Fruit fly (Drosophila melanogaster): ENCODE measurements around the gene Mob2.
A peak's percentile ranks its signal among the peaks of the same experiment; 100 is the strongest.

Mob2 gene

DNA sequence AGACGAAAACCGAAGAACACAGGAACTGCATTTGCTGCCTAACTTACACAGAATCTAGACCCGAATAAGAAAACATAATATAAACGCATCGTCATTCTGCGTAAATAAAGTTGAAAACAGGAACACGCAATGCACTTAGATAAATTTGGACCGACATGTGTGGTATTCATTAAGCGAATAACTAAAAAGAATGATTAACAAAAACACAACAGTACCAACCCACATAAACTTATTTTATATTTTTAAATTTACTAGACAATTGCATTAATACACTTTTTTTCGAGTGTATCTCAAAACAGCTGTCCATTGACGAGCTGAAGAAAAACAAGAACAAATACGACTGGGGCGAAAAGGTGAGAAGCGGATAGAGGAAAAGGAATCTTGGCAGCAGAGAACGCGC is 7.7 kb downstream of the Mob2 start:
- TF ChIP-seq Abd-B (GFP tag; optimal IDR thresholded peaks at IDR 0.05): no peak
- TF ChIP-seq sage (GFP tag; optimal IDR thresholded peaks at IDR 0.05): peak; percentile 54
- no peak for TF ChIP-seq CG32264 (GFP tag; optimal IDR thresholded peaks at IDR 0.05)
- TF ChIP-seq pan (optimal IDR thresholded peaks at IDR 0.05): no peak
- no peak for TF ChIP-seq dmrt93B (GFP tag; optimal IDR thresholded peaks at IDR 0.05)
- TF ChIP-seq Sp1 (GFP tag; optimal IDR thresholded peaks at IDR 0.05): peak; percentile 38
- TF ChIP-seq jim (GFP tag; optimal IDR thresholded peaks at IDR 0.05): no peak
- TF ChIP-seq Vsx2 (GFP tag; optimal IDR thresholded peaks at IDR 0.05; ENCODE audit: partially characterized antibody): no peak
- no peak for TF ChIP-seq CG9705 (GFP tag; optimal IDR thresholded peaks at IDR 0.05)
- no peak for TF ChIP-seq Rel (GFP tag; optimal IDR thresholded peaks at IDR 0.05)
- no peak for TF ChIP-seq Rel (tag; optimal IDR thresholded peaks at IDR 0.05)
- TF ChIP-seq lola (GFP tag; optimal IDR thresholded peaks at IDR 0.05): no peak
- no peak for TF ChIP-seq Hr83 (GFP tag; optimal IDR thresholded peaks at IDR 0.05; ENCODE audit: poor library complexity, severe bottlenecking)
- TF ChIP-seq dl (GFP tag; optimal IDR thresholded peaks at IDR 0.05; ENCODE audit: insufficient read depth in 1 of 2, partially characterized antibody in 2 of 2): no peak
- peak; percentile 72 for TF ChIP-seq sv (GFP tag; optimal IDR thresholded peaks at IDR 0.05)
- peak; percentile 45 for TF ChIP-seq br (GFP tag; optimal IDR thresholded peaks at IDR 0.05)
- no peak for TF ChIP-seq GATAd (GFP tag; optimal IDR thresholded peaks at IDR 0.05)
- no peak for TF ChIP-seq tai (GFP tag; optimal IDR thresholded peaks at IDR 0.05)
- TF ChIP-seq rgr (GFP tag; optimal IDR thresholded peaks at IDR 0.05): peak; percentile 44
- peak in 1 of 2 experiments; percentile 60 for TF ChIP-seq foxo (GFP tag; optimal IDR thresholded peaks at IDR 0.05)
- TF ChIP-seq fru (GFP tag; optimal IDR thresholded peaks at IDR 0.05): peak; percentile 47
- TF ChIP-seq Dfd (GFP tag; optimal IDR thresholded peaks at IDR 0.05): no peak
- TF ChIP-seq woc (GFP tag; optimal IDR thresholded peaks at IDR 0.05): no peak
- TF ChIP-seq usp (GFP tag; optimal IDR thresholded peaks at IDR 0.05): no peak
- TF ChIP-seq OdsH (GFP tag; optimal IDR thresholded peaks at IDR 0.05): peak; percentile 55
- peak; percentile 60 for TF ChIP-seq psq (GFP tag; optimal IDR thresholded peaks at IDR 0.05)
- TF ChIP-seq Jra (GFP tag; optimal IDR thresholded peaks at IDR 0.05): no peak
- peak; percentile 47 for TF ChIP-seq Hnf4 (GFP tag; optimal IDR thresholded peaks at IDR 0.05)
- TF ChIP-seq Dif (GFP tag; optimal IDR thresholded peaks at IDR 0.05; ENCODE audit: partially characterized antibody): no peak
- TF ChIP-seq N (GFP tag; optimal IDR thresholded peaks at IDR 0.05): no peak
- no peak for TF ChIP-seq CrebA (GFP tag; optimal IDR thresholded peaks at IDR 0.05; ENCODE audit: borderline replicate concordance)
- TF ChIP-seq Hr78 (GFP tag; optimal IDR thresholded peaks at IDR 0.05): no peak
- no peak for TF ChIP-seq Mio (GFP tag; optimal IDR thresholded peaks at IDR 0.05)
- peak; percentile 11 for TF ChIP-seq brk (GFP tag; optimal IDR thresholded peaks at IDR 0.05)
- TF ChIP-seq HLH106 (tag; optimal IDR thresholded peaks at IDR 0.05): peak; percentile 57
- peak; percentile 72 for TF ChIP-seq h (GFP tag; optimal IDR thresholded peaks at IDR 0.05)
- TF ChIP-seq ey (GFP tag; optimal IDR thresholded peaks at IDR 0.05): peak; percentile 54
- no peak for TF ChIP-seq Myc (optimal IDR thresholded peaks at IDR 0.05)
- no peak for TF ChIP-seq dsf (GFP tag; optimal IDR thresholded peaks at IDR 0.05; ENCODE audit: borderline replicate concordance)

DNA sequence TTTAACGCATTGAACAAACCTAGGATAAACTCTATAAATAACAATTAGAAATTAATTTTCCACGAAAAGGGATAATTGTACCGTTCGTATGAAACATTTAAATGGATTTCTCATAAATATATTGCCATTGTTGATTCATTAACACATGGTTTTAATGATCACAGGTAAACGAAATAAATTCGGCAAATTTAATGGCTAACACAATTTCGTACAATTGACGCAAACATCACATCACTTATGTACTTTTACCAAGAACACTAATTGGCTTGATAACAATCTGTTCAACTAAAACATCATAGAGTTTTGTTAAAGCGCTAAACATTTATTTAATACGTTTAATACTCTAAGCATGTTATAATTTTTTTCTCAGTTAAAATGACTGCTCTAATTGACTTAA is 8.4 kb downstream of the Mob2 start:
- TF ChIP-seq tai (GFP tag; optimal IDR thresholded peaks at IDR 0.05) (peak; percentile 54), foxo (GFP tag; optimal IDR thresholded peaks at IDR 0.05) (no peak)

DNA sequence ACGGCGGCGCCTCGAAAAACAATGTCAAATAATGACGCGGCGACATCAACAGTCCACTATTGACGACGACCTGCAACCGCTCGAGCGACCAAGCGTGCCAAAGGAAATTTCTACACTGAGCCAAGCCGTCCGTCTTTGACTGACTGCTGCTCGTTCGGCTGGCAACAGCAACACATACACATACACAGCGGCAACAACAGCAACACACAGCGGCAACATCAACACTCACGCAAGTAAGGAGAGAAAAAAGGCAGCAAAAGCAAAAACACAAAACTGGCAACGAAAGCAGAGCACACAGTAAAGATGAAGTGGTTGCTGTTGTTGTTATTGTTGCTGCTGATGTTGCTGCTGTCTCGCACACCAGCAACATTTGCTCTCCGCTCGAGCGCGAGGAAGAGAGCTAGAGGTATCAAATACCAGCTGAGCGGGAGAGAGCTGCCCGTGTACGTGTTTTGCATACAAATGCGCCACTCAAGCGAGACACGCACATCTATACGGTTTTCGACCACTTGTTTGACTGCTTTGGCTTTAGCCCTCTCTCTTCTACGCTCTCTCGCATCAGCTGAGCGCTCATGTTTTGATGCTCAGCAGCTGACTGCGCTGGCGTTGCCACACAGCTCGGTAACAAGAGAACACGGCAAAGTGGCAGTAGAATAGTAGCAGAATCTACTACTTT is 8.9 kb downstream of the Mob2 start:
- TF ChIP-seq dl (GFP tag; optimal IDR thresholded peaks at IDR 0.05; ENCODE audit: insufficient read depth in 1 of 2, partially characterized antibody in 2 of 2): peak; percentile 88 to 95
- TF ChIP-seq psq (GFP tag; optimal IDR thresholded peaks at IDR 0.05): peak; percentile 80
- TF ChIP-seq rgr (GFP tag; optimal IDR thresholded peaks at IDR 0.05): peak; percentile 25
- TF ChIP-seq fru (GFP tag; optimal IDR thresholded peaks at IDR 0.05): peak; percentile 90
- TF ChIP-seq ey (GFP tag; optimal IDR thresholded peaks at IDR 0.05): no peak
- no peak for TF ChIP-seq pan (optimal IDR thresholded peaks at IDR 0.05)
- no peak for TF ChIP-seq Hr83 (GFP tag; optimal IDR thresholded peaks at IDR 0.05; ENCODE audit: poor library complexity, severe bottlenecking)
- no peak for TF ChIP-seq CG9705 (GFP tag; optimal IDR thresholded peaks at IDR 0.05)
- peak; percentile 65 for TF ChIP-seq Vsx2 (GFP tag; optimal IDR thresholded peaks at IDR 0.05; ENCODE audit: partially characterized antibody)
- TF ChIP-seq Dfd (GFP tag; optimal IDR thresholded peaks at IDR 0.05): no peak
- TF ChIP-seq CG32264 (GFP tag; optimal IDR thresholded peaks at IDR 0.05): peak; percentile 24
- peak; percentile 99 for TF ChIP-seq Dif (GFP tag; optimal IDR thresholded peaks at IDR 0.05; ENCODE audit: partially characterized antibody)
- no peak for TF ChIP-seq jim (GFP tag; optimal IDR thresholded peaks at IDR 0.05)
- peak; percentile 35 for TF ChIP-seq OdsH (GFP tag; optimal IDR thresholded peaks at IDR 0.05)
- peak; percentile 17 for TF ChIP-seq Hnf4 (GFP tag; optimal IDR thresholded peaks at IDR 0.05)
- TF ChIP-seq lola (GFP tag; optimal IDR thresholded peaks at IDR 0.05): no peak
- no peak for TF ChIP-seq dsf (GFP tag; optimal IDR thresholded peaks at IDR 0.05; ENCODE audit: borderline replicate concordance)
- TF ChIP-seq tai (GFP tag; optimal IDR thresholded peaks at IDR 0.05): no peak
- TF ChIP-seq brk (GFP tag; optimal IDR thresholded peaks at IDR 0.05): peak; percentile 79
- TF ChIP-seq HLH106 (tag; optimal IDR thresholded peaks at IDR 0.05): no peak
- peak; percentile 47 for TF ChIP-seq Sp1 (GFP tag; optimal IDR thresholded peaks at IDR 0.05)
- peak; percentile 34 for TF ChIP-seq Abd-B (GFP tag; optimal IDR thresholded peaks at IDR 0.05)
- peak; percentile 32 for TF ChIP-seq Jra (GFP tag; optimal IDR thresholded peaks at IDR 0.05)
- peak in 1 of 2 experiments; percentile 3 for TF ChIP-seq foxo (GFP tag; optimal IDR thresholded peaks at IDR 0.05)
- TF ChIP-seq N (GFP tag; optimal IDR thresholded peaks at IDR 0.05): peak; percentile 70
- TF ChIP-seq sv (GFP tag; optimal IDR thresholded peaks at IDR 0.05): no peak
- TF ChIP-seq sage (GFP tag; optimal IDR thresholded peaks at IDR 0.05): peak; percentile 36
- no peak for TF ChIP-seq usp (GFP tag; optimal IDR thresholded peaks at IDR 0.05)
- TF ChIP-seq h (GFP tag; optimal IDR thresholded peaks at IDR 0.05): peak; percentile 66
- TF ChIP-seq woc (GFP tag; optimal IDR thresholded peaks at IDR 0.05): peak; percentile 0
- no peak for TF ChIP-seq GATAd (GFP tag; optimal IDR thresholded peaks at IDR 0.05)
- peak; percentile 86 for TF ChIP-seq CrebA (GFP tag; optimal IDR thresholded peaks at IDR 0.05; ENCODE audit: borderline replicate concordance)
- TF ChIP-seq Myc (optimal IDR thresholded peaks at IDR 0.05): no peak
- no peak for TF ChIP-seq Mio (GFP tag; optimal IDR thresholded peaks at IDR 0.05)
- no peak for TF ChIP-seq dmrt93B (GFP tag; optimal IDR thresholded peaks at IDR 0.05)
- no peak for TF ChIP-seq Hr78 (GFP tag; optimal IDR thresholded peaks at IDR 0.05)
- peak; percentile 1 for TF ChIP-seq br (GFP tag; optimal IDR thresholded peaks at IDR 0.05)

Measured in whole organism, wandering third instar larva.